Worm (Caenorhabditis elegans) whole organism, L4 larva: ENCODE results near the gene Y50D4C.5.

Experiments
- daf-8 ChIP-seq: fragments of 200-800 bp; sonication (Bioruptor generic); IDR thresholded peaks from 2 replicates; pipeline ENCODE4 v1.3.6; 2022; ENCODE audit warnings: missing genetic modification characterization, missing compliant biosample characterization
- dmd-9 ChIP-seq: fragments of 200-800 bp; sonication (Bioruptor generic); IDR thresholded peaks from 2 replicates; pipeline ENCODE4 v1.3.6; 2022; ENCODE audit warnings: missing genetic modification reagents, missing genetic modification characterization, missing compliant biosample characterization
- nhr-28 ChIP-seq: fragments of 150-350 bp; optimal IDR thresholded peaks from 2 replicates; lab custom pipeline; 2014; ENCODE audit warnings: missing biosample characterization, missing genetic modification characterization
- zag-1 ChIP-seq: fragments of 150-350 bp; optimal IDR thresholded peaks from 2 replicates; lab custom pipeline; 2014; ENCODE audit warnings: missing biosample characterization, missing genetic modification characterization

DNA sequence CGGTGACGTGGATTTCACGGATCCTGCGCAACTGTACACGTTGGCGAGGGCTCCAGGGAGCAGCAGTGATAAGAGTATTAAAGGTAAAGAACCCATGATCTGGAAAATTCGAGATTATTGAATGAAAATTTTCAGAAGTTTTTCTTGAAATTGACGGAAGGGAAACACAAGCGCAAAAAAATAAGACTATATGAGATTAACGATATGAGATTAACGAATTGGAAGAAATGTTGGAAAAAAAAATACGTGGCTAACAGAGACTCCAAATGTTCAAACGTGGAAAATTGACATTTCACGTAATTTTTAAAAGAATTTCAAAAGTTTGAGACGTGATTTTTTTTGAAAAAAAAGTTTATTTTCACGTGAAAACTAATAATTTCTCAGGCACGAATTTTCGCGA, 44.9 kb upstream of the Y50D4C.5 start, which contains the start of gene nra-4:
- TF ChIP-seq dmd-9 (no peak), daf-8 (no peak), zag-1 (tag; lab: Kevin White, UChicago) (no peak), nhr-28 (no peak)
